Worm (Caenorhabditis elegans): ENCODE data around the gene hdl-1.

DNA sequence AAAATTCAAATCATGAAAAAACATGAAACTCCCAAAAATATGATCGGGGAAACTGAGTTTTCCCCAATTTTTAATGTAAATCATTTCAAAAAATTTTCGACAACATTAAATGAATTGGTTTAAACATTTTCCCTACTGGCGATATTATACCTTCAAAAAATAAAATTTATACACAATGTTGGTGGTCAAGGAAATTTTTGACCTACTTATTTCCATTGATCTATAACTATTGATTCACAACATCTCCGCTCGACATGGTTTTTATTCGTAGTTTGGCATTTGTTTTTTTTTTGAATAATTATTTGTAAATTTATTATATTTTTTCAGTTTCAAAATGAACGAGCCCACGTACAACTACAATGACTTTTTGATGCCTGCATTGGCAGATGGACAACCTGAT is 653 bp upstream of the hdl-1 start, which contains the start of gene tbx-36:
- no peak for TF ChIP-seq F13H6.1 (tag; optimal IDR thresholded peaks at IDR 0.05)
- TF ChIP-seq fkh-10 (GFP tag; optimal IDR thresholded peaks at IDR 0.05): no peak
- no peak for TF ChIP-seq sox-4 (tag; optimal IDR thresholded peaks at IDR 0.05)
- no peak for TF ChIP-seq unc-86 (tag; optimal IDR thresholded peaks at IDR 0.05)
- TF ChIP-seq ceh-45 (GFP tag; IDR thresholded peaks at IDR 0.05): no peak
- TF ChIP-seq unc-42 (tag; optimal IDR thresholded peaks at IDR 0.05): no peak
- no peak for TF ChIP-seq gmeb-2 (tag; optimal IDR thresholded peaks at IDR 0.05)
- no peak for TF ChIP-seq K09A11.1 (tag; optimal IDR thresholded peaks at IDR 0.05; ENCODE audit: insufficient read depth)
- TF ChIP-seq madf-2 (tag; optimal IDR thresholded peaks at IDR 0.05): no peak
- TF ChIP-seq dmd-4 (tag; optimal IDR thresholded peaks at IDR 0.05; ENCODE audit: borderline replicate concordance): no peak
- TF ChIP-seq ceh-9 (tag; optimal IDR thresholded peaks at IDR 0.05): no peak

All from whole organism, late embryonic.